Worm (Caenorhabditis elegans) whole organism, late embryonic: ENCODE results near the gene F07F6.7.

ENCODE experiments used
- ahr-1 ChIP-seq: sonication (generic microtip); optimal IDR thresholded peaks from 2 replicates; lab custom pipeline; 2016; ENCODE audit warnings: missing genetic modification characterization, missing compliant biosample characterization
- ama-1 ChIP-seq: fragments of 150-350 bp; optimal IDR thresholded peaks from 2 replicates; lab custom pipeline; 2014
- ceh-2 ChIP-seq: sonication (generic microtip); optimal IDR thresholded peaks from 2 replicates; lab custom pipeline; 2016; ENCODE audit warnings: missing genotype, missing genetic modification characterization, missing compliant biosample characterization
- ceh-6 ChIP-seq: fragments of 200-800 bp; sonication (Bioruptor generic); optimal IDR thresholded peaks from 2 replicates; lab custom pipeline; 2018; ENCODE audit warnings: mild to moderate bottlenecking, missing genetic modification characterization, missing compliant biosample characterization
- hlh-30 ChIP-seq: sonication (generic microtip); optimal IDR thresholded peaks from 2 replicates; lab custom pipeline; 2017; ENCODE audit warnings: antibody characterized with exemption, missing genetic modification characterization, missing compliant biosample characterization; ENCODE audit not compliant: insufficient read depth
- nfya-1 ChIP-seq: sonication (generic microtip); optimal IDR thresholded peaks from 2 replicates; lab custom pipeline; 2017; ENCODE audit warnings: missing genetic modification characterization, mild to moderate bottlenecking, missing compliant biosample characterization, antibody characterized with exemption, moderate library complexity
- nhr-11 ChIP-seq: fragments of 150-350 bp; optimal IDR thresholded peaks from 2 replicates; lab custom pipeline; 2014; ENCODE audit warnings: missing biosample characterization, missing genetic modification characterization
- nhr-232 ChIP-seq: sonication (generic microtip); optimal IDR thresholded peaks from 2 replicates; lab custom pipeline; 2016; ENCODE audit warnings: missing genetic modification characterization, missing compliant biosample characterization
- rnt-1 ChIP-seq: sonication (generic microtip); optimal IDR thresholded peaks from 2 replicates; lab custom pipeline; 2016; ENCODE audit warnings: missing genetic modification characterization, missing compliant biosample characterization
- sdc-2 ChIP-seq: sonication (generic microtip); optimal IDR thresholded peaks from 2 replicates; lab custom pipeline; 2016; ENCODE audit warnings: missing genotype, missing genetic modification characterization, missing compliant biosample characterization
- tbx-2 ChIP-seq: sonication (generic microtip); optimal IDR thresholded peaks from 2 replicates; lab custom pipeline; 2016; ENCODE audit warnings: missing genetic modification characterization, missing compliant biosample characterization
- unc-55 ChIP-seq: sonication (generic microtip); optimal IDR thresholded peaks from 2 replicates; lab custom pipeline; 2017; ENCODE audit warnings: missing biosample characterization, missing genetic modification reagents, missing genetic modification characterization
- zip-5 ChIP-seq: sonication (generic microtip); optimal IDR thresholded peaks from 2 replicates; lab custom pipeline; 2016; ENCODE audit warnings: missing genetic modification characterization, missing compliant biosample characterization

DNA sequence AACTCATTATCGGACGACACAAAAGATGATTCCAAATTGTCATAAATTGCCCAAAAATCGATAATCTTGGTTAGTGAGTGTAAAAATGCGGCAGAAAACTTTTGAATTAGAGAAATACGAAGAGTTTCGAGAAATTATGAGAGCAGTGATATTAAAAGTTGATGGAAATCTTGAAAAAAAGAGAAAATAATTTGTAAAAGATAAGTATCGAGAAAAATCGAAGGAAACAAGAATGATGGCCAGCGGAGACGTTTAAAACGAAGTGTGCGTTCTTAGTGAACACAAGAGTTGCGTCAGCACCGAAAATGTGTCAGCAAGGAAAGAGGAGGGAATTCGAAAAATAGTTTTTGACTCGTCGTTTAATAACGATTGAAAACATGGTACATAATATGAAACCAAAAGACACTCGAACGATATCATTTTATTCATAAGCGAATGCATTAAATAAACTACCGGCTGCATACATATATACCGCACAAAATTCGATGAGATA is 33.8 kb downstream of the F07F6.7 start, which contains the start of gene ndx-6:
- TF ChIP-seq tbx-2 (tag; lab: Kevin White, UChicago), result peak; percentile 71
- TF ChIP-seq nhr-11 (tag; lab: Kevin White, UChicago), result no peak
- peak; percentile 70 for TF ChIP-seq nfya-1
- no peak for TF ChIP-seq hlh-30
- no peak for TF ChIP-seq ahr-1 (tag; lab: Kevin White, UChicago)
- no peak for TF ChIP-seq nhr-232 (tag; lab: Kevin White, UChicago)
- TF ChIP-seq ceh-2 (tag; lab: Kevin White, UChicago), result no peak
- no peak for TF ChIP-seq zip-5
- no peak for TF ChIP-seq unc-55
- TF ChIP-seq rnt-1 (tag; lab: Kevin White, UChicago), result peak; percentile 43
- TF ChIP-seq sdc-2, result peak; percentile 11
- no peak for TF ChIP-seq ceh-6
- TF ChIP-seq ama-1 (lab: Kevin White, UChicago), result no peak
